Worm (Caenorhabditis elegans) whole organism, young adult: Measurements from ENCODE around the gene ptr-16.

Experiments used
- B0019.2 ChIP-seq: fragments of 200-800 bp; sonication (Bioruptor generic); conservative IDR thresholded peaks from 2 replicates; pipeline ENCODE4 v1.3.6; 2022; ENCODE audit warnings: missing genetic modification reagents, missing genetic modification characterization, missing compliant biosample characterization
- F55B11.4 ChIP-seq: sonication (generic microtip); optimal IDR thresholded peaks from 2 replicates; lab custom pipeline; 2016; ENCODE audit warnings: missing compliant biosample characterization, missing genetic modification characterization, borderline replicate concordance; ENCODE audit not compliant: insufficient read depth
- ekl-4 ChIP-seq: fragments of 200-800 bp; sonication (Bioruptor generic); IDR thresholded peaks from 2 replicates; pipeline ENCODE4 v1.3.6; 2022; ENCODE audit warnings: missing genetic modification reagents, missing genetic modification characterization, missing compliant biosample characterization
- ets-4 ChIP-seq: fragments of 200-800 bp; sonication (Bioruptor generic); optimal IDR thresholded peaks from 2 replicates; lab custom pipeline; 2018; ENCODE audit warnings: mild to moderate bottlenecking, missing genetic modification characterization, missing compliant biosample characterization
- hmg-1.2 ChIP-seq: fragments of 200-800 bp; sonication (Bioruptor generic); IDR thresholded peaks from 2 replicates; pipeline ENCODE4 v1.3.6; 2022; ENCODE audit warnings: missing genetic modification reagents, missing genetic modification characterization, missing compliant biosample characterization
- lir-1 ChIP-seq: fragments of 200-800 bp; sonication (Bioruptor generic); conservative IDR thresholded peaks from 2 replicates; pipeline ENCODE4 v1.3.6; 2022; ENCODE audit warnings: missing genetic modification reagents, missing genetic modification characterization, missing compliant biosample characterization
- sptf-2 ChIP-seq: fragments of 200-800 bp; sonication (Bioruptor generic); optimal IDR thresholded peaks from 2 replicates; lab custom pipeline; 2018; ENCODE audit warnings: mild to moderate bottlenecking, missing genetic modification characterization, missing compliant biosample characterization
- unc-62 ChIP-seq: fragments of 150-350 bp; optimal IDR thresholded peaks from 2 replicates; lab custom pipeline; 2014; ENCODE audit warnings: missing biosample characterization, missing genetic modification reagents, missing genetic modification characterization

- TF ChIP-seq hmg-1.2 (GFP tag; lab: Robert Waterston, UW), result no peak
- TF ChIP-seq unc-62 (GFP tag; lab: Kevin White, UChicago), result no peak
- no peak for TF ChIP-seq lir-1 (GFP tag; lab: Robert Waterston, UW)
- TF ChIP-seq sptf-2 (GFP tag; lab: Kevin White, UChicago), result no peak
- no peak for TF ChIP-seq B0019.2 (GFP tag; lab: Robert Waterston, UW)
- no peak for TF ChIP-seq ets-4 (GFP tag; lab: Kevin White, UChicago)
- TF ChIP-seq F55B11.4 (tag; lab: Kevin White, UChicago), result no peak
- TF ChIP-seq ekl-4 (GFP tag; lab: Robert Waterston, UW), result no peak; the same call in 1 of the 2 replicates
Measured at ce11 chrV:1157443-1157842, 8.1 kb upstream of the ptr-16 start.
